Worm (Caenorhabditis elegans) whole organism, young adult: Measurements from ENCODE around the gene Y46D2A.1.

Experiments
- B0019.2 ChIP-seq: fragments of 200-800 bp; sonication (Bioruptor generic); conservative IDR thresholded peaks from 2 replicates; pipeline ENCODE4 v1.3.6; 2022; ENCODE audit warnings: missing genetic modification reagents, missing genetic modification characterization, missing compliant biosample characterization
- F23B12.7 ChIP-seq: sonication (generic microtip); optimal IDR thresholded peaks from 2 replicates; lab custom pipeline; 2017; ENCODE audit warnings: missing genetic modification characterization, mild to moderate bottlenecking, missing compliant biosample characterization, antibody characterized with exemption, moderate library complexity; ENCODE audit not compliant: insufficient read depth
- ceh-40 ChIP-seq: fragments of 200-800 bp; sonication (Bioruptor generic); IDR thresholded peaks from 2 replicates; pipeline ENCODE4 v1.3.6; 2022; ENCODE audit warnings: missing genetic modification characterization, missing compliant biosample characterization
- chd-7 ChIP-seq: sonication (generic microtip); optimal IDR thresholded peaks from 2 replicates; lab custom pipeline; 2016; ENCODE audit warnings: mild to moderate bottlenecking, missing genetic modification characterization, moderate library complexity, missing compliant biosample characterization
- fkh-3 ChIP-seq: sonication (generic microtip); optimal IDR thresholded peaks from 2 replicates; lab custom pipeline; 2016; ENCODE audit warnings: mild to moderate bottlenecking, missing genetic modification characterization, missing compliant biosample characterization
- hmg-20 ChIP-seq: fragments of 200-800 bp; sonication (Bioruptor generic); IDR thresholded peaks from 2 replicates; pipeline ENCODE4 v1.3.6; 2022; ENCODE audit warnings: missing genetic modification reagents, missing genetic modification characterization, missing compliant biosample characterization
- let-607 ChIP-seq, 2 experiments: fragments of 200-800 bp in 1 of 2; sonication (Bioruptor generic) in 1 of 2; sonication (generic microtip) in 1 of 2; optimal IDR thresholded peaks; 2 replicates each; lab custom pipeline; 2016 to 2018; ENCODE audit warnings: mild to moderate bottlenecking in 2 of 2, missing compliant biosample characterization in 2 of 2, missing genetic modification characterization in 2 of 2, moderate library complexity in 2 of 2, missing genotype in 1 of 2
- lir-1 ChIP-seq: fragments of 200-800 bp; sonication (Bioruptor generic); conservative IDR thresholded peaks from 2 replicates; pipeline ENCODE4 v1.3.6; 2022; ENCODE audit warnings: missing genetic modification reagents, missing genetic modification characterization, missing compliant biosample characterization
- madf-10 ChIP-seq: sonication (generic microtip); optimal IDR thresholded peaks from 2 replicates; lab custom pipeline; 2016; ENCODE audit warnings: mild to moderate bottlenecking, missing genetic modification characterization, missing compliant biosample characterization
- nfya-1 ChIP-seq: sonication (generic microtip); optimal IDR thresholded peaks from 2 replicates; lab custom pipeline; 2017; ENCODE audit warnings: antibody characterized with exemption, missing compliant biosample characterization, missing genetic modification characterization, borderline replicate concordance; ENCODE audit not compliant: insufficient read depth
- sptf-2 ChIP-seq: fragments of 200-800 bp; sonication (Bioruptor generic); optimal IDR thresholded peaks from 2 replicates; lab custom pipeline; 2018; ENCODE audit warnings: mild to moderate bottlenecking, missing genetic modification characterization, missing compliant biosample characterization
- tbp1 ChIP-seq: fragments of 200-800 bp; sonication (Bioruptor generic); optimal IDR thresholded peaks from 2 replicates; lab custom pipeline; 2018; ENCODE audit warnings: mild to moderate bottlenecking, missing genetic modification characterization, missing compliant biosample characterization
- ztf-18 ChIP-seq: sonication (generic microtip); optimal IDR thresholded peaks from 2 replicates; lab custom pipeline; 2016; ENCODE audit warnings: missing genotype, mild to moderate bottlenecking, missing genetic modification characterization, missing compliant biosample characterization

Y46D2A.1 gene

ce11 chrII:3374779-3375178 is 52.4 kb downstream of the Y46D2A.1 start, which contains the start of gene bath-10:
Gene bath-10, plus strand, starts transcription at chrII:3375079.
- TF ChIP-seq fkh-3 (tag; lab: Kevin White, UChicago): no peak

ce11 chrII:3375302-3375701 is 52.9 kb downstream of the Y46D2A.1 start:
- TF ChIP-seq hmg-20 (no peak), nfya-1 (no peak), tbp1 (GFP tag; lab: Kevin White, UChicago) (no peak), let-607 (tag; optimal IDR thresholded peaks at IDR 0.05; lab: Kevin White, UChicago) (no peak), F23B12.7 (tag; lab: Kevin White, UChicago) (no peak), ceh-40 (GFP tag; lab: Robert Waterston, UW) (no peak), chd-7 (no peak), sptf-2 (no peak), B0019.2 (GFP tag; lab: Robert Waterston, UW) (no peak), lir-1 (GFP tag; lab: Robert Waterston, UW) (no peak), madf-10 (tag; lab: Kevin White, UChicago) (no peak), ztf-18 (no peak)
